Worm (Caenorhabditis elegans): ENCODE data around the gene srg-15.
A peak's percentile ranks its signal among the peaks of the same experiment; 100 is the strongest.

DNA sequence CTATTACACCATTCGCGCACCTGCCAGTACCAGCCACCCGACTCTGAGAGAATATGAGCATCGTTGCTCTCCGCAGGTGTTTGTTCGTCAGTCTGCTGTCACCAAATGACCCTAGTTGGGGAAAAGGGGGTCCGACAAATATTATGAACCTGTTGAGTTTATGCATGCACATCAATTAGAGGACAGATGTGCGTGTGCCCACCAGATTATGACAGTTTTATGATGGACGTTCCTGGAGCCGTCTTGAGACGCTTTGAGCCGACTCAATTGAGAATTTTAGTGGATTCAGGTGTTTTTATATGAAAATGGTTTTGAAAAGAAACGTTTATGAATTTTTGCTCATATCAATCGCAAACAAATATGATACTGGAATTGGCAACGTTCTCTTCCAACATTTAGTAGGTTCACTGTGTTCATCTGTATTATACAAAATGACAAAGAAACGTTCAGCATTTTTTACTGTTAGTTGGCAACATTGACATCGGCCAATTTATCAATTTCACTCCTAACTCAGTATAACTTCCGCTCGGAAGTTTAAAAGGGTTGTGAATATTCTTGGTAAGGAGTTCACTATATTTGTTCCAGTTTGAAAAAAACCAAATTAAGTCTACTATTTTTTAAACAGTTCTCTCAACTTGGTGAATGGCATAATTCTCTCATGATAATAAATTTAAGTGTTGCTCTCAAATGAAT, 37.2 kb upstream of the srg-15 start:
- TF ChIP-seq jun-1 (tag; optimal IDR thresholded peaks at IDR 0.05) (no peak), fkh-4 (tag; optimal IDR thresholded peaks at IDR 0.05; ENCODE audit: borderline replicate concordance) (no peak), ama-1 (optimal IDR thresholded peaks at IDR 0.05) (peak; percentile 90), unc-98 (GFP tag; IDR thresholded peaks at IDR 0.05) (no peak), unc-62 (GFP tag; optimal IDR thresholded peaks at IDR 0.05) (no peak), nhr-12 (tag; optimal IDR thresholded peaks at IDR 0.05) (no peak), skn-1 (tag; optimal IDR thresholded peaks at IDR 0.05) (no peak)
